Fruit fly (Drosophila melanogaster) whole organism, embryonic: ENCODE results near the gene CG11396.
A peak's percentile ranks its signal among the peaks of the same experiment; 100 is the strongest.

Experiments used
- Atf-2 ChIP-seq: fragments of 200-800 bp; sonication (Bioruptor generic); optimal IDR thresholded peaks from 2 replicates; lab custom pipeline; 2016; ENCODE audit warnings: missing biosample characterization, missing genetic modification characterization
- B-H1 ChIP-seq: fragments of 200-800 bp; sonication (Bioruptor generic); IDR thresholded peaks from 3 replicates; pipeline ENCODE4 v1.3.6; 2022; ENCODE audit warnings: missing biosample characterization, missing genetic modification characterization
- CG10979 ChIP-seq: fragments of 200-800 bp; sonication (Bioruptor generic); optimal IDR thresholded peaks from 2 replicates; lab custom pipeline; 2018; ENCODE audit warnings: missing biosample characterization, mild to moderate bottlenecking, missing genetic modification characterization, moderate library complexity
- CG11247 ChIP-seq: fragments of 200-800 bp; sonication (Bioruptor generic); IDR thresholded peaks from 2 replicates; pipeline ENCODE4 v1.3.6; 2022; ENCODE audit warnings: missing biosample characterization, missing genetic modification characterization
- CG12769 ChIP-seq: fragments of 200-800 bp; sonication (Bioruptor generic); optimal IDR thresholded peaks from 2 replicates; lab custom pipeline; 2019; ENCODE audit warnings: missing biosample characterization, mild to moderate bottlenecking, missing genetic modification characterization, moderate library complexity
- CG13624 ChIP-seq: fragments of 200-800 bp; sonication (Bioruptor generic); optimal IDR thresholded peaks from 2 replicates; lab custom pipeline; 2016; ENCODE audit warnings: missing biosample characterization, missing genetic modification characterization
- CG13894 ChIP-seq: fragments of 200-800 bp; sonication (Bioruptor generic); optimal IDR thresholded peaks from 3 replicates; lab custom pipeline; 2018; ENCODE audit warnings: missing biosample characterization, mild to moderate bottlenecking, missing genetic modification characterization, moderate library complexity
- CG14860 ChIP-seq: fragments of 200-800 bp; sonication (Bioruptor generic); IDR thresholded peaks from 3 replicates; pipeline ENCODE4 v1.3.6; 2022; ENCODE audit warnings: missing biosample characterization, missing genetic modification characterization; ENCODE audit not compliant: partially characterized antibody
- CG18011 ChIP-seq: fragments of 200-800 bp; sonication (Bioruptor generic); optimal IDR thresholded peaks from 2 replicates; lab custom pipeline; 2017; ENCODE audit warnings: missing biosample characterization, missing genetic modification characterization, mild to moderate bottlenecking, moderate library complexity, missing genotype
- CG2712 ChIP-seq: fragments of 200-800 bp; optimal IDR thresholded peaks from 3 replicates; lab custom pipeline; 2019; ENCODE audit warnings: missing biosample characterization, mild to moderate bottlenecking, missing genetic modification characterization, moderate library complexity
- CG30020 ChIP-seq: fragments of 200-800 bp; optimal IDR thresholded peaks from 2 replicates; lab custom pipeline; 2019; ENCODE audit warnings: missing biosample characterization, mild to moderate bottlenecking, missing genetic modification characterization, moderate library complexity
- CG31224 ChIP-seq: fragments of 200-800 bp; sonication (Bioruptor generic); IDR thresholded peaks from 2 replicates; pipeline ENCODE4 v1.3.6; 2022; ENCODE audit warnings: missing biosample characterization, missing genetic modification characterization
- CG32772 ChIP-seq: fragments of 200-800 bp; sonication (Bioruptor generic); IDR thresholded peaks from 2 replicates; pipeline ENCODE4 v1.3.6; 2022; ENCODE audit warnings: missing biosample characterization, missing genetic modification characterization
- CG3847 ChIP-seq: fragments of 200-800 bp; sonication (Bioruptor generic); IDR thresholded peaks from 2 replicates; pipeline ENCODE4 v1.3.6; 2022; ENCODE audit warnings: missing biosample characterization, missing genetic modification characterization
- CG43689 ChIP-seq: fragments of 200-800 bp; sonication (Bioruptor generic); IDR thresholded peaks from 2 replicates; pipeline ENCODE4 v1.3.6; 2022; ENCODE audit warnings: missing biosample characterization, missing genetic modification characterization
- CG4730 ChIP-seq: fragments of 200-800 bp; sonication (Bioruptor generic); IDR thresholded peaks from 2 replicates; pipeline ENCODE4 v1.3.6; 2022; ENCODE audit warnings: missing biosample characterization, missing genetic modification characterization
- CG6791 ChIP-seq: fragments of 200-800 bp; sonication (Bioruptor generic); IDR thresholded peaks from 3 replicates; pipeline ENCODE4 v1.3.6; 2022; ENCODE audit warnings: missing biosample characterization, missing genetic modification characterization; ENCODE audit not compliant: partially characterized antibody
- CG7372 ChIP-seq: fragments of 200-800 bp; sonication (Bioruptor generic); IDR thresholded peaks from 2 replicates; pipeline ENCODE4 v1.3.6; 2022; ENCODE audit warnings: missing biosample characterization, missing genetic modification characterization
- CHES-1-like ChIP-seq: fragments of 200-800 bp; sonication (Bioruptor generic); optimal IDR thresholded peaks from 2 replicates; lab custom pipeline; 2016; ENCODE audit warnings: missing biosample characterization, missing genetic modification characterization
- Deaf1 ChIP-seq: fragments of 200-800 bp; optimal IDR thresholded peaks from 3 replicates; lab custom pipeline; 2019; ENCODE audit warnings: missing biosample characterization, mild to moderate bottlenecking, missing genetic modification characterization, moderate library complexity
- Fer2 ChIP-seq: fragments of 200-800 bp; sonication (Bioruptor generic); optimal IDR thresholded peaks from 2 replicates; lab custom pipeline; 2018; ENCODE audit warnings: missing biosample characterization, mild to moderate bottlenecking, missing genetic modification characterization, moderate library complexity
- HLH4C ChIP-seq: fragments of 200-800 bp; sonication (Bioruptor generic); IDR thresholded peaks from 3 replicates; pipeline ENCODE4 v1.3.6; 2022; ENCODE audit warnings: missing biosample characterization, missing genetic modification characterization; ENCODE audit not compliant: partially characterized antibody
- Hr3 ChIP-seq: fragments of 200-800 bp; sonication (Bioruptor generic); optimal IDR thresholded peaks from 3 replicates; lab custom pipeline; 2016; ENCODE audit warnings: missing biosample characterization, missing genetic modification characterization
- Kr ChIP-seq: fragments of 200-800 bp; sonication (Bioruptor generic); optimal IDR thresholded peaks from 2 replicates; lab custom pipeline; 2017; ENCODE audit warnings: missing biosample characterization, mild to moderate bottlenecking, missing genetic modification characterization
- Lhr ChIP-seq: fragments of 200-800 bp; sonication (Bioruptor generic); optimal IDR thresholded peaks from 3 replicates; lab custom pipeline; 2017; ENCODE audit warnings: mild to moderate bottlenecking, missing biosample characterization, missing genetic modification reagents, missing genetic modification characterization
- MBD-R2 ChIP-seq: fragments of 200-800 bp; sonication (Bioruptor generic); IDR thresholded peaks from 2 replicates; pipeline ENCODE4 v1.3.6; 2022; ENCODE audit warnings: missing biosample characterization, missing genetic modification characterization
- Max ChIP-seq: fragments of 200-800 bp; sonication (Bioruptor generic); optimal IDR thresholded peaks from 2 replicates; lab custom pipeline; 2016; ENCODE audit warnings: missing biosample characterization, mild to moderate bottlenecking, missing genetic modification characterization
- Mrtf ChIP-seq: fragments of 200-800 bp; sonication (Bioruptor generic); IDR thresholded peaks from 3 replicates; pipeline ENCODE4 v1.3.6; 2022; ENCODE audit warnings: missing biosample characterization, missing genetic modification characterization
- NFAT ChIP-seq: fragments of 200-800 bp; sonication (Bioruptor generic); IDR thresholded peaks from 2 replicates; pipeline ENCODE4 v1.3.6; 2022; ENCODE audit warnings: missing biosample characterization, missing genetic modification characterization
- Side ChIP-seq: fragments of 200-800 bp; sonication (Bioruptor generic); optimal IDR thresholded peaks from 2 replicates; lab custom pipeline; 2016; ENCODE audit warnings: missing biosample characterization, missing genetic modification characterization
- Xrp1 ChIP-seq: fragments of 200-800 bp; sonication (Bioruptor generic); IDR thresholded peaks from 2 replicates; pipeline ENCODE4 v1.3.6; 2022; ENCODE audit warnings: missing biosample characterization, missing genetic modification characterization
- ac ChIP-seq: fragments of 200-800 bp; sonication (Bioruptor generic); optimal IDR thresholded peaks from 3 replicates; lab custom pipeline; 2017; ENCODE audit warnings: missing biosample characterization, mild to moderate bottlenecking, missing genetic modification characterization
- bsh ChIP-seq, 2 experiments: fragments of 200-800 bp; sonication (Bioruptor generic); optimal IDR thresholded peaks; 2 replicates each; lab custom pipeline; 2017 to 2018; ENCODE audit warnings: mild to moderate bottlenecking in 2 of 2, missing biosample characterization in 2 of 2, missing genetic modification characterization in 2 of 2, moderate library complexity in 1 of 2
- dimm ChIP-seq: fragments of 200-800 bp; sonication (Bioruptor generic); IDR thresholded peaks from 2 replicates; pipeline ENCODE4 v1.3.6; 2022; ENCODE audit warnings: missing biosample characterization, missing genetic modification characterization
- en ChIP-seq: fragments of 200-800 bp; sonication (Bioruptor generic); optimal IDR thresholded peaks from 2 replicates; lab custom pipeline; 2016; ENCODE audit warnings: missing biosample characterization, missing genetic modification characterization
- esg ChIP-seq: fragments of 200-800 bp; sonication (Bioruptor generic); conservative IDR thresholded peaks from 2 replicates; pipeline ENCODE4 v1.3.6; 2022; ENCODE audit warnings: missing biosample characterization, missing genetic modification characterization
- fru ChIP-seq: fragments of >200 bp; optimal IDR thresholded peaks from 2 replicates; lab custom pipeline; 2017
- lab ChIP-seq: fragments of 200-800 bp; sonication (Bioruptor generic); optimal IDR thresholded peaks from 3 replicates; lab custom pipeline; 2017; ENCODE audit warnings: missing biosample characterization, missing genetic modification characterization, mild to moderate bottlenecking, moderate library complexity, missing genetic modification reagents
- lilli ChIP-seq: fragments of 200-800 bp; sonication (Bioruptor generic); optimal IDR thresholded peaks from 3 replicates; lab custom pipeline; 2016; ENCODE audit warnings: missing biosample characterization, missing genetic modification characterization
- luna ChIP-seq: fragments of 200-800 bp; sonication (Bioruptor generic); optimal IDR thresholded peaks from 2 replicates; lab custom pipeline; 2016; ENCODE audit warnings: missing biosample characterization, missing genetic modification characterization
- nom ChIP-seq: fragments of 200-800 bp; sonication (Bioruptor generic); optimal IDR thresholded peaks from 2 replicates; lab custom pipeline; 2017; ENCODE audit warnings: missing biosample characterization, missing genetic modification characterization, mild to moderate bottlenecking, moderate library complexity, missing genetic modification reagents
- odd ChIP-seq: fragments of 200-800 bp; sonication (Bioruptor generic); optimal IDR thresholded peaks from 2 replicates; lab custom pipeline; 2017; ENCODE audit warnings: missing biosample characterization, mild to moderate bottlenecking, missing genetic modification characterization
- org-1 ChIP-seq: fragments of 200-800 bp; sonication (Bioruptor generic); optimal IDR thresholded peaks from 2 replicates; lab custom pipeline; 2017; ENCODE audit warnings: missing biosample characterization, missing genetic modification characterization
- schlank ChIP-seq: fragments of 200-800 bp; sonication (Bioruptor generic); optimal IDR thresholded peaks from 2 replicates; lab custom pipeline; 2018; ENCODE audit warnings: missing biosample characterization, mild to moderate bottlenecking, missing genetic modification characterization
- slou ChIP-seq: fragments of 200-800 bp; sonication (Bioruptor generic); optimal IDR thresholded peaks from 3 replicates; lab custom pipeline; 2016; ENCODE audit warnings: missing biosample characterization, missing genetic modification characterization
- tio ChIP-seq: fragments of 200-800 bp; sonication (Bioruptor generic); optimal IDR thresholded peaks from 2 replicates; lab custom pipeline; 2017; ENCODE audit warnings: missing biosample characterization, missing genetic modification characterization, inconsistent platforms
- toy ChIP-seq: fragments of 200-800 bp; sonication (Bioruptor generic); IDR thresholded peaks from 2 replicates; pipeline ENCODE4 v1.3.6; 2022; ENCODE audit warnings: missing biosample characterization, missing genetic modification characterization
- tup ChIP-seq: fragments of 200-800 bp; sonication (Bioruptor generic); optimal IDR thresholded peaks from 2 replicates; lab custom pipeline; 2016; ENCODE audit warnings: missing biosample characterization, mild to moderate bottlenecking, missing genetic modification characterization, moderate library complexity
- vfl ChIP-seq: fragments of 200-800 bp; sonication (Bioruptor generic); optimal IDR thresholded peaks from 2 replicates; lab custom pipeline; 2016; ENCODE audit warnings: missing biosample characterization, missing genetic modification characterization
- zf30C ChIP-seq: fragments of 200-800 bp; sonication (Bioruptor generic); optimal IDR thresholded peaks from 3 replicates; lab custom pipeline; 2018; ENCODE audit warnings: missing biosample characterization, mild to moderate bottlenecking, missing genetic modification characterization
- zfh1 ChIP-seq: fragments of 200-800 bp; sonication (Bioruptor generic); IDR thresholded peaks from 3 replicates; pipeline ENCODE4 v1.3.6; 2022; ENCODE audit warnings: missing biosample characterization, missing genetic modification characterization

Gene CG11396

DNA sequence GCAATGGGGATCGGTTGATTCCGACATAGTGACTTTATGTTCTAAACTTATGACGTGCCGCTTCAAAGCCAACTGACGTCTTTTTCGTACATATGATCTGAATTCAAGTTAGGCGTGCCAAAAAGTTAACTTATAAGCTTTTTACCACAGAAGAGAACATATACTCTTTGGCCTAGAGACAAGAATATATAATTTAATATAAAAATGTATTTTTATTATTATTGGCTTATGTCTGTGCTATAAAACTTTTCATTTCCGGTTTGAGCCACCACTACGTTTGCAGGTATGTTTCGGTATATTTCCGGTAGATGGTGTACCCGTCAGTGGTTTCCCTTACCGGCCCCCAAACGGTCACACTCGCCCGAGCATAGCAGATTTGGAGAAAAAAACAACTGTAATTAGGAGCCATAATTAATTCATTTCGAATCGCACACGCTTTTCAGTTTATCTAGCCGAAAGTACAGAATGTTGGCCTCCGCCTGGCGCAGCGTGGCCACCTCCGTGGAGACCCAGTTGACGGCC is 10.4 kb upstream of the CG11396 start, which contains the start of the genes CG3698 and tzn (continued):
- TF ChIP-seq bsh (GFP tag; optimal IDR thresholded peaks at IDR 0.05; lab: Kevin White, UChicago) (peak in 1 of 2 experiments; percentile 89), Side (GFP tag; lab: Kevin White, UChicago) (peak; percentile 86), CG6791 (GFP tag; lab: Robert Waterston, UW) (no peak), lilli (GFP tag; lab: Kevin White, UChicago) (peak; percentile 77), CG31224 (GFP tag; lab: Robert Waterston, UW) (peak; percentile 89), NFAT (GFP tag; lab: Robert Waterston, UW) (peak; percentile 97), CG11247 (GFP tag; lab: Robert Waterston, UW) (peak; percentile 91), Lhr (peak; percentile 99), zfh1 (GFP tag; lab: Robert Waterston, UW) (peak; percentile 96), zf30C (GFP tag; lab: Kevin White, UChicago) (peak; percentile 39), CG7372 (peak; percentile 94), CHES-1-like (GFP tag; lab: Kevin White, UChicago) (peak; percentile 89), CG12769 (tag; lab: Kevin White, UChicago) (no peak), B-H1 (GFP tag; lab: Robert Waterston, UW) (peak; percentile 87), CG43689 (peak; percentile 94), Max (peak; percentile 86), Fer2 (tag; lab: Kevin White, UChicago) (peak; percentile 91), slou (GFP tag; lab: Kevin White, UChicago) (peak; percentile 89), CG3847 (peak; percentile 93), CG18011 (GFP tag; lab: Kevin White, UChicago) (peak; percentile 81), CG30020 (peak; percentile 66), CG13624 (GFP tag; lab: Kevin White, UChicago) (peak; percentile 84), org-1 (GFP tag; lab: Kevin White, UChicago) (peak; percentile 90), CG13894 (tag; lab: Kevin White, UChicago) (no peak), fru (no peak), luna (GFP tag; lab: Kevin White, UChicago) (peak; percentile 43), dimm (GFP tag; lab: Robert Waterston, UW) (peak; percentile 83), CG32772 (GFP tag; lab: Robert Waterston, UW) (peak; percentile 92), Mrtf (GFP tag; lab: Robert Waterston, UW) (peak; percentile 90), tio (GFP tag; lab: Kevin White, UChicago) (peak; percentile 87), esg (GFP tag; lab: Robert Waterston, UW) (peak; percentile 72), CG2712 (tag; lab: Kevin White, UChicago) (peak; percentile 91), lab (GFP tag; lab: Kevin White, UChicago) (peak; percentile 98), ac (peak; percentile 93), odd (no peak), CG4730 (GFP tag; lab: Robert Waterston, UW) (peak; percentile 88), tup (peak; percentile 65), MBD-R2 (GFP tag; lab: Robert Waterston, UW) (peak; percentile 96), toy (GFP tag; lab: Robert Waterston, UW) (peak; percentile 85), nom (GFP tag; lab: Kevin White, UChicago) (no peak), Atf-2 (GFP tag; lab: Kevin White, UChicago) (peak; percentile 78), Kr (GFP tag; lab: Kevin White, UChicago) (peak; percentile 81), Xrp1 (GFP tag; lab: Robert Waterston, UW) (peak; percentile 43; the same call in 1 of the 2 replicates), CG14860 (GFP tag; lab: Robert Waterston, UW) (0 out of 3 replicates have a peak, but pooled peaks have one; percentile 29), Hr3 (GFP tag; lab: Kevin White, UChicago) (peak; percentile 87), schlank (tag; lab: Kevin White, UChicago) (peak; percentile 92), en (peak; percentile 85), CG10979 (tag; lab: Kevin White, UChicago) (peak; percentile 87), vfl (GFP tag; lab: Kevin White, UChicago) (peak; percentile 67), HLH4C (GFP tag; lab: Robert Waterston, UW) (no peak), Deaf1 (tag; lab: Kevin White, UChicago) (no peak)
